Worm (Caenorhabditis elegans): ENCODE measurements around the gene ubxn-2.
A peak's percentile ranks its signal among the peaks of the same experiment; 100 is the strongest.

- TF ChIP-seq ceh-44 (GFP tag; IDR thresholded peaks at IDR 0.05) (no peak), T20F7.1 (GFP tag; optimal IDR thresholded peaks at IDR 0.05) (no peak), nhr-28 (tag; optimal IDR thresholded peaks at IDR 0.05) (peak; percentile 33), Y5F2A.4 (GFP tag; optimal IDR thresholded peaks at IDR 0.05) (no peak), unc-39 (tag; optimal IDR thresholded peaks at IDR 0.05) (no peak), pha-4 (GFP tag; IDR thresholded peaks at IDR 0.05) (no peak), pha-4 (tag; optimal IDR thresholded peaks at IDR 0.05) (peak; percentile 28), lin-29 (GFP tag; IDR thresholded peaks at IDR 0.05) (no peak)
Observed at ce11 chrIV:2773382-2773979, 47.9 kb upstream of the ubxn-2 start.
